Worm (Caenorhabditis elegans) whole organism, mixed stage, embryonic: ENCODE data around the gene C16C8.9.

Source experiments
- blmp-1 ChIP-seq: fragments of 150-350 bp; optimal IDR thresholded peaks from 2 replicates; lab custom pipeline; 2014; ENCODE audit warnings: missing biosample characterization, missing genetic modification characterization
- elt-1 ChIP-seq: sonication (generic microtip); optimal IDR thresholded peaks from 2 replicates; lab custom pipeline; 2017; ENCODE audit warnings: missing genetic modification characterization, mild to moderate bottlenecking, missing compliant biosample characterization, antibody characterized with exemption, moderate library complexity, borderline replicate concordance; ENCODE audit not compliant: insufficient read depth
- lsy-2 ChIP-seq: fragments of 150-350 bp; optimal IDR thresholded peaks from 2 replicates; lab custom pipeline; 2014; ENCODE audit warnings: missing biosample characterization, missing genetic modification characterization
- mls-2 ChIP-seq: sonication (generic microtip); optimal IDR thresholded peaks from 2 replicates; lab custom pipeline; 2016; ENCODE audit warnings: mild to moderate bottlenecking, missing genetic modification characterization, moderate library complexity, missing compliant biosample characterization
- nhr-12 ChIP-seq: fragments of 150-350 bp; optimal IDR thresholded peaks from 2 replicates; lab custom pipeline; 2014; ENCODE audit warnings: missing biosample characterization, missing genetic modification characterization
- nhr-76 ChIP-seq: sonication (generic microtip); optimal IDR thresholded peaks from 2 replicates; lab custom pipeline; 2017; ENCODE audit warnings: missing biosample characterization, missing genetic modification characterization
- pha-4 ChIP-seq: fragments of 150-350 bp; optimal IDR thresholded peaks from 2 replicates; lab custom pipeline; 2018; ENCODE audit warnings: missing biosample characterization, missing genetic modification reagents, missing genetic modification characterization

DNA sequence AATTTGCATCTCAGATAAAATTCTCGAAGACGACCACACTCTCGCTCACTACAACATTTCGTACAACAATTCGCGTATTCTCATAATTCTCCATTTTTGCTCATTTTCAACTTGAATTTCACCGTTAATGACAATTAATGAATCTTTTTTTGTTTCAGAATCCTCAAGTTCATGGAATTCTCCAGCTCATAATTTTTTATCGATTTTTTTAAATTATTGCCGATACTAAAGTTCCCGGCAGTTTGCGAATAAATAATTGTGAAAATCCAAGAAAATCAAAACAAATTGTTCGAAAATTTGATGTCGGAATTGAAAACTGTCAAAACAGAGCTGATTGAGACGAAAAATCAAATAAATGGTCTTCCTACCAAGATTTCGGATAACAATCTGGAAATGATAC is 15.1 kb downstream of the C16C8.9 start, which contains the start of gene C16C8.21:
- TF ChIP-seq elt-1 (tag; lab: Kevin White, UChicago) (no peak), mls-2 (tag; lab: Kevin White, UChicago) (no peak), pha-4 (tag; lab: Kevin White, UChicago) (no peak), nhr-76 (tag; lab: Kevin White, UChicago) (no peak), nhr-12 (no peak), blmp-1 (tag; lab: Kevin White, UChicago) (no peak), lsy-2 (tag; lab: Kevin White, UChicago) (no peak)
